Worm (Caenorhabditis elegans) whole organism, late embryonic: ENCODE results near the gene F48A11.4.
A peak's percentile ranks its signal among the peaks of the same experiment; 100 is the strongest.

Experiments
- C08G9.2 ChIP-seq: sonication (generic microtip); optimal IDR thresholded peaks from 2 replicates; lab custom pipeline; 2016; ENCODE audit warnings: mild to moderate bottlenecking, missing genetic modification characterization, moderate library complexity, missing compliant biosample characterization
- C38D4.7 ChIP-seq: fragments of 200-800 bp; sonication (Bioruptor generic); optimal IDR thresholded peaks from 2 replicates; lab custom pipeline; 2018; ENCODE audit warnings: mild to moderate bottlenecking, missing genetic modification characterization, moderate library complexity, missing compliant biosample characterization
- F13H6.1 ChIP-seq: sonication (generic microtip); optimal IDR thresholded peaks from 2 replicates; lab custom pipeline; 2016; ENCODE audit warnings: missing genetic modification characterization, missing compliant biosample characterization
- K02D7.2 ChIP-seq: sonication (generic microtip); optimal IDR thresholded peaks from 2 replicates; lab custom pipeline; 2017; ENCODE audit warnings: mild to moderate bottlenecking, missing genetic modification characterization, missing compliant biosample characterization
- T23F11.4 ChIP-seq: fragments of 200-800 bp; sonication (Bioruptor generic); optimal IDR thresholded peaks from 2 replicates; lab custom pipeline; 2018; ENCODE audit warnings: mild to moderate bottlenecking, missing genetic modification characterization, missing compliant biosample characterization
- ceh-14 ChIP-seq: sonication (generic microtip); optimal IDR thresholded peaks from 2 replicates; lab custom pipeline; 2016; ENCODE audit warnings: missing genotype, missing genetic modification characterization, missing compliant biosample characterization
- ceh-19 ChIP-seq: fragments of 200-800 bp; sonication (Bioruptor generic); optimal IDR thresholded peaks from 2 replicates; lab custom pipeline; 2018; ENCODE audit warnings: mild to moderate bottlenecking, missing genetic modification characterization, missing compliant biosample characterization
- ceh-22 ChIP-seq: sonication (generic microtip); optimal IDR thresholded peaks from 2 replicates; lab custom pipeline; 2017; ENCODE audit warnings: missing biosample characterization, missing genetic modification characterization
- ceh-30 ChIP-seq: fragments of 150-350 bp; optimal IDR thresholded peaks from 2 replicates; lab custom pipeline; 2014; ENCODE audit warnings: missing biosample characterization, missing genetic modification characterization
- ceh-31 ChIP-seq: sonication (generic microtip); optimal IDR thresholded peaks from 2 replicates; lab custom pipeline; 2016; ENCODE audit warnings: missing genetic modification characterization, missing compliant biosample characterization
- ceh-34 ChIP-seq: sonication (generic microtip); optimal IDR thresholded peaks from 2 replicates; lab custom pipeline; 2016; ENCODE audit warnings: mild to moderate bottlenecking, missing genetic modification characterization, missing compliant biosample characterization
- ceh-45 ChIP-seq: fragments of 200-800 bp; sonication (Bioruptor generic); IDR thresholded peaks from 2 replicates; pipeline ENCODE4 v1.3.6; 2022; ENCODE audit warnings: missing genetic modification reagents, missing genetic modification characterization, missing compliant biosample characterization
- ceh-48 ChIP-seq: sonication (generic microtip); optimal IDR thresholded peaks from 2 replicates; lab custom pipeline; 2016; ENCODE audit warnings: missing genetic modification characterization, inconsistent platforms, missing compliant biosample characterization
- ceh-9 ChIP-seq: sonication (generic microtip); optimal IDR thresholded peaks from 2 replicates; lab custom pipeline; 2016; ENCODE audit warnings: mild to moderate bottlenecking, missing genetic modification characterization, inconsistent platforms, missing compliant biosample characterization
- che-1 ChIP-seq: sonication (generic microtip); optimal IDR thresholded peaks from 2 replicates; lab custom pipeline; 2016; ENCODE audit warnings: mild to moderate bottlenecking, missing genetic modification characterization, missing compliant biosample characterization
- dmd-4 ChIP-seq: sonication (generic microtip); optimal IDR thresholded peaks from 2 replicates; lab custom pipeline; 2016; ENCODE audit warnings: borderline replicate concordance, missing genetic modification characterization, missing compliant biosample characterization
- elt-2 ChIP-seq: sonication (generic microtip); optimal IDR thresholded peaks from 2 replicates; lab custom pipeline; 2016; ENCODE audit warnings: missing genetic modification reagents, missing genetic modification characterization, missing compliant biosample characterization
- ets-4 ChIP-seq: sonication (generic microtip); optimal IDR thresholded peaks from 2 replicates; lab custom pipeline; 2016; ENCODE audit warnings: missing genetic modification characterization, missing compliant biosample characterization
- eyg-1 ChIP-seq: sonication (generic microtip); optimal IDR thresholded peaks from 2 replicates; lab custom pipeline; 2016; ENCODE audit warnings: missing genotype, missing genetic modification characterization, missing compliant biosample characterization
- fax-1 ChIP-seq: sonication (generic microtip); optimal IDR thresholded peaks from 2 replicates; lab custom pipeline; 2016; ENCODE audit warnings: missing genotype, missing genetic modification characterization, missing compliant biosample characterization
- fkh-10 ChIP-seq: fragments of 150-350 bp; optimal IDR thresholded peaks from 2 replicates; lab custom pipeline; 2014; ENCODE audit warnings: missing biosample characterization, missing genetic modification reagents, missing genetic modification characterization
- fkh-6 ChIP-seq: sonication (generic microtip); optimal IDR thresholded peaks from 2 replicates; lab custom pipeline; 2016; ENCODE audit warnings: missing genetic modification characterization, missing compliant biosample characterization
- gmeb-2 ChIP-seq: sonication (generic microtip); optimal IDR thresholded peaks from 2 replicates; lab custom pipeline; 2016; ENCODE audit warnings: missing genetic modification characterization, inconsistent platforms, missing compliant biosample characterization
- hlh-30 ChIP-seq: sonication (generic microtip); optimal IDR thresholded peaks from 2 replicates; lab custom pipeline; 2017; ENCODE audit warnings: antibody characterized with exemption, missing genetic modification characterization, missing compliant biosample characterization; ENCODE audit not compliant: insufficient read depth
- hlh-6 ChIP-seq: sonication (generic microtip); optimal IDR thresholded peaks from 2 replicates; lab custom pipeline; 2016; ENCODE audit warnings: missing genotype, missing genetic modification characterization, missing compliant biosample characterization
- hlh-8 ChIP-seq: sonication (generic microtip); optimal IDR thresholded peaks from 2 replicates; lab custom pipeline; 2016; ENCODE audit warnings: missing genotype, missing genetic modification characterization, missing compliant biosample characterization
- lim-6 ChIP-seq: sonication (generic microtip); optimal IDR thresholded peaks from 2 replicates; lab custom pipeline; 2016; ENCODE audit warnings: missing genetic modification characterization, missing compliant biosample characterization
- lin-11 ChIP-seq: fragments of 200-800 bp; sonication (Bioruptor generic); optimal IDR thresholded peaks from 2 replicates; lab custom pipeline; 2018; ENCODE audit warnings: mild to moderate bottlenecking, missing genetic modification characterization, missing compliant biosample characterization
- madf-2 ChIP-seq: sonication (generic microtip); optimal IDR thresholded peaks from 2 replicates; lab custom pipeline; 2017; ENCODE audit warnings: missing genetic modification characterization, missing compliant biosample characterization
- mec-3 ChIP-seq: sonication (generic microtip); optimal IDR thresholded peaks from 2 replicates; lab custom pipeline; 2016; ENCODE audit warnings: borderline replicate concordance, missing genetic modification characterization, missing compliant biosample characterization
- nhr-11 ChIP-seq: fragments of 150-350 bp; optimal IDR thresholded peaks from 2 replicates; lab custom pipeline; 2014; ENCODE audit warnings: missing biosample characterization, missing genetic modification characterization
- npax-4 ChIP-seq: sonication (generic microtip); optimal IDR thresholded peaks from 2 replicates; lab custom pipeline; 2016; ENCODE audit warnings: missing genetic modification characterization, missing compliant biosample characterization
- odd-2 ChIP-seq: sonication (generic microtip); optimal IDR thresholded peaks from 2 replicates; lab custom pipeline; 2017; ENCODE audit warnings: antibody characterized with exemption, mild to moderate bottlenecking, missing genetic modification characterization, missing compliant biosample characterization
- pag-3 ChIP-seq: sonication (generic microtip); optimal IDR thresholded peaks from 2 replicates; lab custom pipeline; 2016; ENCODE audit warnings: missing compliant biosample characterization, missing genetic modification characterization, borderline replicate concordance
- pax-1 ChIP-seq: fragments of 150-350 bp; optimal IDR thresholded peaks from 2 replicates; lab custom pipeline; 2014; ENCODE audit warnings: missing biosample characterization, missing genetic modification characterization
- pha-2 ChIP-seq: sonication (generic microtip); optimal IDR thresholded peaks from 2 replicates; lab custom pipeline; 2017; ENCODE audit warnings: mild to moderate bottlenecking, missing genetic modification characterization, missing compliant biosample characterization
- pha-4 ChIP-seq: fragments of 150-350 bp; optimal IDR thresholded peaks from 2 replicates; lab custom pipeline; 2018; ENCODE audit warnings: missing biosample characterization, missing genetic modification reagents, missing genetic modification characterization
- pqm-1 ChIP-seq: sonication (generic microtip); optimal IDR thresholded peaks from 2 replicates; lab custom pipeline; 2016; ENCODE audit warnings: missing genetic modification characterization, missing compliant biosample characterization
- pros-1 ChIP-seq: fragments of 150-350 bp; optimal IDR thresholded peaks from 2 replicates; lab custom pipeline; 2014; ENCODE audit warnings: missing biosample characterization, missing genetic modification reagents, missing genetic modification characterization
- ref-2 ChIP-seq: sonication (generic microtip); optimal IDR thresholded peaks from 2 replicates; lab custom pipeline; 2016; ENCODE audit warnings: missing genetic modification characterization, missing compliant biosample characterization
- rnt-1 ChIP-seq: sonication (generic microtip); optimal IDR thresholded peaks from 2 replicates; lab custom pipeline; 2016; ENCODE audit warnings: missing genetic modification characterization, missing compliant biosample characterization
- sox-2 ChIP-seq: fragments of 200-800 bp; sonication (Bioruptor generic); IDR thresholded peaks from 2 replicates; pipeline ENCODE4 v1.3.6; 2022; ENCODE audit warnings: missing genetic modification reagents, missing genetic modification characterization, missing compliant biosample characterization
- sox-4 ChIP-seq: sonication (generic microtip); optimal IDR thresholded peaks from 2 replicates; lab custom pipeline; 2017; ENCODE audit warnings: mild to moderate bottlenecking, missing genetic modification characterization, inconsistent platforms, missing compliant biosample characterization
- syd-9 ChIP-seq: sonication (generic microtip); optimal IDR thresholded peaks from 2 replicates; lab custom pipeline; 2016; ENCODE audit warnings: mild to moderate bottlenecking, missing genetic modification characterization, moderate library complexity, missing compliant biosample characterization
- tbx-2 ChIP-seq: sonication (generic microtip); optimal IDR thresholded peaks from 2 replicates; lab custom pipeline; 2016; ENCODE audit warnings: missing genetic modification characterization, missing compliant biosample characterization
- tbx-7 ChIP-seq: sonication (generic microtip); optimal IDR thresholded peaks from 2 replicates; lab custom pipeline; 2016; ENCODE audit warnings: missing genotype, missing genetic modification characterization, missing compliant biosample characterization
- ttx-3 ChIP-seq: sonication (generic microtip); optimal IDR thresholded peaks from 2 replicates; lab custom pipeline; 2016; ENCODE audit warnings: missing genetic modification reagents, missing genetic modification characterization, missing compliant biosample characterization
- unc-3 ChIP-seq, 2 experiments: fragments of 200-800 bp in 1 of 2; sonication (Bioruptor generic) in 1 of 2; sonication (generic microtip) in 1 of 2; conservative IDR thresholded peaks in 1 of 2; optimal IDR thresholded peaks in 1 of 2; 2 replicates each; pipeline versions ENCODE4 v1.3.6 to Lab custom; 2016 to 2022; ENCODE audit warnings: missing compliant biosample characterization in 2 of 2, missing genetic modification characterization in 2 of 2, missing genetic modification reagents in 1 of 2
- unc-42 ChIP-seq: sonication (generic microtip); optimal IDR thresholded peaks from 2 replicates; lab custom pipeline; 2016; ENCODE audit warnings: missing genotype, missing genetic modification characterization, missing compliant biosample characterization
- unc-55 ChIP-seq: sonication (generic microtip); optimal IDR thresholded peaks from 2 replicates; lab custom pipeline; 2017; ENCODE audit warnings: missing biosample characterization, missing genetic modification reagents, missing genetic modification characterization
- unc-86 ChIP-seq: sonication (generic microtip); optimal IDR thresholded peaks from 2 replicates; lab custom pipeline; 2016; ENCODE audit warnings: missing genetic modification characterization, missing compliant biosample characterization
- zip-5 ChIP-seq: sonication (generic microtip); optimal IDR thresholded peaks from 2 replicates; lab custom pipeline; 2016; ENCODE audit warnings: missing genetic modification characterization, missing compliant biosample characterization

Gene F48A11.4

ce11 chrII:255124-255523 is 38.7 kb upstream of the F48A11.4 start:
- TF ChIP-seq T23F11.4 (peak; percentile 56), hlh-8 (peak; percentile 77), ceh-34 (tag; lab: Kevin White, UChicago) (peak; percentile 88), pros-1 (tag; lab: Kevin White, UChicago) (no peak), pha-2 (tag; lab: Kevin White, UChicago) (peak; percentile 74), pag-3 (tag; lab: Kevin White, UChicago) (peak; percentile 84), K02D7.2 (tag; lab: Kevin White, UChicago) (peak; percentile 46), C08G9.2 (peak; percentile 87), fax-1 (tag; lab: Kevin White, UChicago) (peak; percentile 79), mec-3 (tag; lab: Kevin White, UChicago) (peak; percentile 85), lim-6 (tag; lab: Kevin White, UChicago) (no peak), gmeb-2 (peak; percentile 63), lin-11 (peak; percentile 59), ref-2 (peak; percentile 90), fkh-10 (GFP tag; lab: Kevin White, UChicago) (peak; percentile 84), syd-9 (tag; lab: Kevin White, UChicago) (peak; percentile 26), pha-4 (no peak), ttx-3 (peak; percentile 72), elt-2 (peak; percentile 89), che-1 (peak; percentile 55), tbx-7 (tag; lab: Kevin White, UChicago) (peak; percentile 77), odd-2 (tag; lab: Kevin White, UChicago) (peak; percentile 32), hlh-30 (peak; percentile 10), tbx-2 (tag; lab: Kevin White, UChicago) (peak; percentile 93), npax-4 (tag; lab: Kevin White, UChicago) (peak; percentile 43), unc-3 (GFP tag; conservative IDR thresholded peaks at IDR 0.05; lab: Robert Waterston, UW) (peak; percentile 71; the same call in 1 of the 2 replicates), unc-3 (tag; optimal IDR thresholded peaks at IDR 0.05; lab: Kevin White, UChicago) (peak; percentile 58), pax-1 (tag; lab: Kevin White, UChicago) (peak; percentile 48), dmd-4 (tag; lab: Kevin White, UChicago) (peak; percentile 80), unc-42 (peak; percentile 99), ceh-14 (tag; lab: Kevin White, UChicago) (peak; percentile 86), F13H6.1 (tag; lab: Kevin White, UChicago) (peak; percentile 73), sox-2 (GFP tag; lab: Robert Waterston, UW) (no peak), ceh-45 (0 out of 2 replicates have a peak, but pooled peaks have one; percentile 45), eyg-1 (peak; percentile 76), ceh-31 (peak; percentile 92), madf-2 (peak; percentile 66), C38D4.7 (peak; percentile 26), pqm-1 (tag; lab: Kevin White, UChicago) (peak; percentile 92), sox-4 (tag; lab: Kevin White, UChicago) (peak; percentile 61), rnt-1 (tag; lab: Kevin White, UChicago) (peak; percentile 94), fkh-6 (tag; lab: Kevin White, UChicago) (peak; percentile 53), hlh-6 (tag; lab: Kevin White, UChicago) (peak; percentile 81), unc-86 (tag; lab: Kevin White, UChicago) (peak; percentile 83), ceh-30 (peak; percentile 68), ceh-48 (tag; lab: Kevin White, UChicago) (peak; percentile 97), nhr-11 (tag; lab: Kevin White, UChicago) (no peak), ceh-22 (no peak), zip-5 (peak; percentile 63), ceh-9 (no peak), ceh-19 (GFP tag; lab: Kevin White, UChicago) (peak; percentile 74), ets-4 (peak; percentile 60), unc-55 (GFP tag; lab: Kevin White, UChicago) (peak; percentile 61)
